Worm (Caenorhabditis elegans): ENCODE results near the gene lido-17.

ce11 chrII:9356723-9357122 is 35.9 kb downstream of the lido-17 start:
- TF ChIP-seq hmbx-1 (tag; optimal IDR thresholded peaks at IDR 0.05) (no peak), ama-1 (optimal IDR thresholded peaks at IDR 0.05) (no peak), B0310.2 (tag; optimal IDR thresholded peaks at IDR 0.05) (no peak), pes-1 (GFP tag; IDR thresholded peaks at IDR 0.05) (no peak), tbx-11 (GFP tag; IDR thresholded peaks at IDR 0.05) (no peak), scrt-1 (GFP tag; IDR thresholded peaks at IDR 0.05) (no peak), ceh-13 (GFP tag; optimal IDR thresholded peaks at IDR 0.05) (no peak), flt-1 (GFP tag; IDR thresholded peaks at IDR 0.05) (no peak)
